Worm (Caenorhabditis elegans) whole organism, mixed stage, embryonic: ENCODE measurements around the gene fbxa-72.

ENCODE experiments used
- M03D4.4 ChIP-seq: sonication (generic microtip); optimal IDR thresholded peaks from 2 replicates; lab custom pipeline; 2017; ENCODE audit warnings: mild to moderate bottlenecking, missing genetic modification characterization, missing compliant biosample characterization
- bed-3 ChIP-seq: fragments of 200-800 bp; sonication (Bioruptor generic); optimal IDR thresholded peaks from 3 replicates; lab custom pipeline; 2018; ENCODE audit warnings: mild to moderate bottlenecking, missing genetic modification characterization, moderate library complexity, missing compliant biosample characterization
- blmp-1 ChIP-seq: fragments of 150-350 bp; optimal IDR thresholded peaks from 2 replicates; lab custom pipeline; 2014; ENCODE audit warnings: missing biosample characterization, missing genetic modification characterization
- ceh-39 ChIP-seq: fragments of 150-350 bp; optimal IDR thresholded peaks from 2 replicates; lab custom pipeline; 2014; ENCODE audit warnings: missing biosample characterization, missing genetic modification characterization
- ceh-43 ChIP-seq: fragments of 200-800 bp; sonication (Bioruptor generic); optimal IDR thresholded peaks from 2 replicates; lab custom pipeline; 2018; ENCODE audit warnings: mild to moderate bottlenecking, missing genetic modification characterization, moderate library complexity, missing compliant biosample characterization
- ceh-83 ChIP-seq: fragments of 200-800 bp; sonication (Bioruptor generic); optimal IDR thresholded peaks from 2 replicates; lab custom pipeline; 2018; ENCODE audit warnings: mild to moderate bottlenecking, missing genetic modification characterization, missing compliant biosample characterization
- ces-1 ChIP-seq: fragments of 150-350 bp; optimal IDR thresholded peaks from 2 replicates; lab custom pipeline; 2014; ENCODE audit warnings: missing biosample characterization, missing genetic modification reagents, missing genetic modification characterization
- drap-1 ChIP-seq: fragments of 200-800 bp; sonication (Bioruptor generic); optimal IDR thresholded peaks from 3 replicates; lab custom pipeline; 2018; ENCODE audit warnings: mild to moderate bottlenecking, missing genetic modification characterization, missing compliant biosample characterization
- elt-1 ChIP-seq: sonication (generic microtip); optimal IDR thresholded peaks from 2 replicates; lab custom pipeline; 2017; ENCODE audit warnings: missing genetic modification characterization, mild to moderate bottlenecking, missing compliant biosample characterization, antibody characterized with exemption, moderate library complexity, borderline replicate concordance; ENCODE audit not compliant: insufficient read depth
- elt-3 ChIP-seq: fragments of 150-350 bp; optimal IDR thresholded peaks from 2 replicates; lab custom pipeline; 2014; ENCODE audit warnings: missing biosample characterization, missing genetic modification characterization
- flh-1 ChIP-seq: fragments of 200-800 bp; sonication (Bioruptor generic); optimal IDR thresholded peaks from 2 replicates; lab custom pipeline; 2018; ENCODE audit warnings: mild to moderate bottlenecking, missing genetic modification characterization, moderate library complexity, missing compliant biosample characterization
- ham-2 ChIP-seq: fragments of 200-800 bp; sonication (Bioruptor generic); optimal IDR thresholded peaks from 2 replicates; lab custom pipeline; 2018; ENCODE audit warnings: mild to moderate bottlenecking, missing genetic modification characterization, missing compliant biosample characterization
- hlh-1 ChIP-seq: fragments of 150-350 bp; optimal IDR thresholded peaks from 2 replicates; lab custom pipeline; 2014; ENCODE audit warnings: missing biosample characterization, missing genetic modification reagents, missing genetic modification characterization
- lsy-2 ChIP-seq: fragments of 150-350 bp; optimal IDR thresholded peaks from 2 replicates; lab custom pipeline; 2014; ENCODE audit warnings: missing biosample characterization, missing genetic modification characterization
- mab-5 ChIP-seq: fragments of 150-350 bp; optimal IDR thresholded peaks from 2 replicates; lab custom pipeline; 2014; ENCODE audit warnings: missing biosample characterization, missing genetic modification characterization
- mep-1 ChIP-seq: fragments of 150-350 bp; optimal IDR thresholded peaks from 2 replicates; lab custom pipeline; 2017; ENCODE audit warnings: missing biosample characterization, missing genetic modification reagents, missing genetic modification characterization, inconsistent platforms
- mls-2 ChIP-seq: sonication (generic microtip); optimal IDR thresholded peaks from 2 replicates; lab custom pipeline; 2016; ENCODE audit warnings: mild to moderate bottlenecking, missing genetic modification characterization, moderate library complexity, missing compliant biosample characterization
- nhr-12 ChIP-seq: fragments of 150-350 bp; optimal IDR thresholded peaks from 2 replicates; lab custom pipeline; 2014; ENCODE audit warnings: missing biosample characterization, missing genetic modification characterization
- nhr-2 ChIP-seq: fragments of 150-350 bp; optimal IDR thresholded peaks from 2 replicates; lab custom pipeline; 2014; ENCODE audit warnings: missing biosample characterization, missing genetic modification characterization
- nhr-237 ChIP-seq: fragments of 150-350 bp; optimal IDR thresholded peaks from 2 replicates; lab custom pipeline; 2014; ENCODE audit warnings: missing biosample characterization, missing genetic modification characterization
- nhr-28 ChIP-seq: fragments of 150-350 bp; optimal IDR thresholded peaks from 2 replicates; lab custom pipeline; 2014; ENCODE audit warnings: missing biosample characterization, missing genetic modification characterization
- nhr-76 ChIP-seq: sonication (generic microtip); optimal IDR thresholded peaks from 2 replicates; lab custom pipeline; 2017; ENCODE audit warnings: missing biosample characterization, missing genetic modification characterization
- sem-2 ChIP-seq: fragments of 200-800 bp; sonication (Bioruptor generic); optimal IDR thresholded peaks from 2 replicates; lab custom pipeline; 2018; ENCODE audit warnings: mild to moderate bottlenecking, missing genetic modification characterization, missing compliant biosample characterization
- snpc-4 ChIP-seq: fragments of 150-350 bp; optimal IDR thresholded peaks from 2 replicates; lab custom pipeline; 2014; ENCODE audit warnings: missing biosample characterization, missing genetic modification characterization
- tbx-8 ChIP-seq: fragments of 200-800 bp; sonication (Bioruptor generic); optimal IDR thresholded peaks from 2 replicates; lab custom pipeline; 2018; ENCODE audit warnings: mild to moderate bottlenecking, missing genetic modification characterization, moderate library complexity, missing compliant biosample characterization
- unc-120 ChIP-seq: sonication (generic microtip); optimal IDR thresholded peaks from 2 replicates; lab custom pipeline; 2017; ENCODE audit warnings: missing genetic modification characterization, missing compliant biosample characterization; ENCODE audit not compliant: poor library complexity, severe bottlenecking
- unc-39 ChIP-seq: fragments of 150-350 bp; optimal IDR thresholded peaks from 2 replicates; lab custom pipeline; 2014; ENCODE audit warnings: missing biosample characterization, missing genetic modification characterization
- unc-62 ChIP-seq: fragments of 150-350 bp; optimal IDR thresholded peaks from 2 replicates; lab custom pipeline; 2014; ENCODE audit warnings: missing biosample characterization, missing genetic modification reagents, missing genetic modification characterization
- ztf-11 ChIP-seq: fragments of 150-350 bp; optimal IDR thresholded peaks from 2 replicates; lab custom pipeline; 2014; ENCODE audit warnings: missing biosample characterization, missing genetic modification characterization

The fbxa-72 gene

ce11 chrV:719731-720130, 43.2 kb upstream of the fbxa-72 start, which contains the start of gene srbc-40:
Gene srbc-40 (minus strand): TSS chrV:719831.
- no peak for TF ChIP-seq ztf-11 (tag; lab: Kevin White, UChicago)
- TF ChIP-seq lsy-2 (tag; lab: Kevin White, UChicago) = no peak
- no peak for TF ChIP-seq mls-2 (tag; lab: Kevin White, UChicago)
- no peak for TF ChIP-seq bed-3 (GFP tag; lab: Kevin White, UChicago)

- TF ChIP-seq nhr-237 (no peak), elt-3 (tag; lab: Kevin White, UChicago) (no peak), unc-39 (tag; lab: Kevin White, UChicago) (no peak), unc-62 (GFP tag; lab: Kevin White, UChicago) (no peak), ces-1 (no peak), flh-1 (GFP tag; lab: Kevin White, UChicago) (no peak), ztf-11 (tag; lab: Kevin White, UChicago) (no peak), drap-1 (GFP tag; lab: Kevin White, UChicago) (no peak), lsy-2 (tag; lab: Kevin White, UChicago) (no peak), nhr-28 (tag; lab: Kevin White, UChicago) (no peak), mls-2 (tag; lab: Kevin White, UChicago) (no peak), ceh-83 (GFP tag; lab: Kevin White, UChicago) (no peak), tbx-8 (GFP tag; lab: Kevin White, UChicago) (no peak), bed-3 (GFP tag; lab: Kevin White, UChicago) (no peak), sem-2 (GFP tag; lab: Kevin White, UChicago) (no peak), nhr-12 (no peak)
Observed at ce11 chrV:712882-713281, 36.3 kb upstream of the fbxa-72 start, which contains the start of gene cyp-33C11. Gene cyp-33C11 (minus strand): TSS chrV:712982.

- TF ChIP-seq nhr-12 (no peak), flh-1 (GFP tag; lab: Kevin White, UChicago) (no peak), blmp-1 (no peak), mab-5 (tag; lab: Kevin White, UChicago) (no peak), elt-1 (tag; lab: Kevin White, UChicago) (no peak), ham-2 (no peak), mep-1 (tag; lab: Kevin White, UChicago) (no peak), nhr-76 (tag; lab: Kevin White, UChicago) (no peak), nhr-2 (tag; lab: Kevin White, UChicago) (no peak), ces-1 (no peak), drap-1 (GFP tag; lab: Kevin White, UChicago) (no peak), unc-62 (GFP tag; lab: Kevin White, UChicago) (no peak), unc-120 (no peak), M03D4.4 (tag; lab: Kevin White, UChicago) (no peak), ceh-83 (GFP tag; lab: Kevin White, UChicago) (no peak), hlh-1 (tag; lab: Kevin White, UChicago) (no peak)
Observed at ce11 chrV:708808-709207, 32.3 kb upstream of the fbxa-72 start, which contains the start of gene srbc-39. Gene srbc-39 (plus strand): TSS chrV:709108.

DNA sequence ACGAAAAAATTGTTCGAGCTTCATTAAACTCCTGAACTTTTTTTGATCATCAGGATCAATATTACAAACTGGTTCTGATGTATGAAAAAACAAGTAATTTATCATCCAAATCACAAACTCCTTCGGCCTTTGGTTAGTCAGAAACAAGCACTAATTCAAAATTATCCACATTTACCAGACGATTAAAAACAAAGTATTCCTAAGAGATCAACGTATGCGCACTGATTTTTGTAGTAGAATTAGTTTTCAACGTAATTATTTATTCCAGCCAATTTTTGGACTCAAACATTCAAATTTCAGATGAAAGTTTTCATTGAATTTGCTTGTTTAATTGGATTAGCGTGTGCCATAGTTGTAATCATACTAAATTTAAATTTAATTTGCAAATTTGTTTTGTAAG, 30.4 kb upstream of the fbxa-72 start, which contains the start of gene srbc-38:
srbc-38 (plus strand) TSS at position 301 of the 400 bp plus-strand sequence.
- TF ChIP-seq blmp-1 (no peak), nhr-2 (tag; lab: Kevin White, UChicago) (no peak), snpc-4 (tag; lab: Kevin White, UChicago) (no peak), ceh-39 (tag; lab: Kevin White, UChicago) (no peak), nhr-76 (tag; lab: Kevin White, UChicago) (no peak), unc-120 (no peak), nhr-28 (tag; lab: Kevin White, UChicago) (no peak), lsy-2 (tag; lab: Kevin White, UChicago) (no peak), sem-2 (GFP tag; lab: Kevin White, UChicago) (no peak), ztf-11 (tag; lab: Kevin White, UChicago) (no peak), unc-62 (GFP tag; lab: Kevin White, UChicago) (no peak), ceh-43 (no peak), mls-2 (tag; lab: Kevin White, UChicago) (no peak), flh-1 (GFP tag; lab: Kevin White, UChicago) (no peak)

ce11 chrV:702260-702659, 25.7 kb upstream of the fbxa-72 start, which contains the start of gene srbc-37:
Gene srbc-37 (plus strand): TSS chrV:702560.
- TF ChIP-seq mep-1 (tag; lab: Kevin White, UChicago) (no peak), tbx-8 (GFP tag; lab: Kevin White, UChicago) (no peak), unc-62 (GFP tag; lab: Kevin White, UChicago) (no peak), ceh-39 (tag; lab: Kevin White, UChicago) (no peak), M03D4.4 (tag; lab: Kevin White, UChicago) (no peak), elt-3 (tag; lab: Kevin White, UChicago) (no peak), mab-5 (tag; lab: Kevin White, UChicago) (no peak), ztf-11 (tag; lab: Kevin White, UChicago) (no peak), unc-39 (tag; lab: Kevin White, UChicago) (no peak), ceh-43 (no peak)
